Worm (Caenorhabditis elegans) whole organism, L4/young adult: ENCODE data around the gene fkh-6.

Experiments
- W03F9.2 ChIP-seq: fragments of 150-350 bp; optimal IDR thresholded peaks from 2 replicates; lab custom pipeline; 2014; ENCODE audit warnings: missing biosample characterization, missing genetic modification characterization
- dao-5 ChIP-seq: sonication (generic microtip); optimal IDR thresholded peaks from 2 replicates; lab custom pipeline; 2016; ENCODE audit warnings: missing genotype, missing genetic modification characterization, moderate library complexity, missing compliant biosample characterization
- him-1 ChIP-seq: sonication (generic microtip); optimal IDR thresholded peaks from 2 replicates; lab custom pipeline; 2016; ENCODE audit warnings: missing genotype, missing genetic modification reagents, missing genetic modification characterization, missing compliant biosample characterization

ce11 chrII:4350888-4351287 is 32.3 kb downstream of the fkh-6 start, which contains the start of gene H20J04.9:
- TF ChIP-seq dao-5 (no peak), him-1 (no peak), W03F9.2 (no peak)
